Worm (Caenorhabditis elegans): ENCODE measurements around the gene srlf-13.

- TF ChIP-seq mes-2 (tag; optimal IDR thresholded peaks at IDR 0.05; ENCODE audit: poor library complexity, severe bottlenecking) (peak; percentile 25), R02D3.7 (tag; optimal IDR thresholded peaks at IDR 0.05) (no peak), ZK337.2 (GFP tag; IDR thresholded peaks at IDR 0.05) (no peak)
These were observed 37.5 kb upstream of the srlf-13 start for ce11 chrIV:10933777-10934546.
